Fruit fly (Drosophila melanogaster) whole organism, embryonic: Measurements from ENCODE around the gene orb.
A peak's percentile ranks its signal among the peaks of the same experiment; 100 is the strongest.

Experiments used
- CG10462 ChIP-seq: fragments of 200-800 bp; sonication (Bioruptor generic); optimal IDR thresholded peaks from 2 replicates; lab custom pipeline; 2016; ENCODE audit warnings: missing biosample characterization, missing genetic modification characterization
- CG11398 ChIP-seq: fragments of 200-800 bp; sonication (Bioruptor generic); optimal IDR thresholded peaks from 2 replicates; lab custom pipeline; 2016; ENCODE audit warnings: missing biosample characterization, missing genetic modification characterization
- CG13287 ChIP-seq: fragments of 200-800 bp; sonication (Bioruptor generic); IDR thresholded peaks from 2 replicates; pipeline ENCODE4 v1.3.6; 2022; ENCODE audit warnings: missing biosample characterization, missing genetic modification characterization; ENCODE audit not compliant: partially characterized antibody
- CG15479 ChIP-seq: fragments of 200-800 bp; sonication (Bioruptor generic); optimal IDR thresholded peaks from 3 replicates; lab custom pipeline; 2019; ENCODE audit warnings: missing biosample characterization, mild to moderate bottlenecking, missing genetic modification characterization, moderate library complexity
- CG16813 ChIP-seq: fragments of 200-800 bp; sonication (Bioruptor generic); IDR thresholded peaks from 3 replicates; pipeline ENCODE4 v1.3.6; 2022; ENCODE audit warnings: missing biosample characterization, missing genetic modification characterization; ENCODE audit not compliant: partially characterized antibody
- CG17361 ChIP-seq: fragments of 200-800 bp; sonication (Bioruptor generic); IDR thresholded peaks from 3 replicates; pipeline ENCODE4 v1.3.6; 2022; ENCODE audit warnings: missing biosample characterization, missing genetic modification characterization
- CG30403 ChIP-seq: fragments of 200-800 bp; sonication (Bioruptor generic); optimal IDR thresholded peaks from 3 replicates; lab custom pipeline; 2016; ENCODE audit warnings: missing biosample characterization, missing genetic modification characterization
- CG3281 ChIP-seq: fragments of 200-800 bp; sonication (Bioruptor generic); optimal IDR thresholded peaks from 3 replicates; lab custom pipeline; 2017; ENCODE audit warnings: missing biosample characterization, mild to moderate bottlenecking, missing genetic modification characterization
- CG4360 ChIP-seq: fragments of 200-800 bp; sonication (Bioruptor generic); IDR thresholded peaks from 2 replicates; pipeline ENCODE4 v1.3.6; 2022; ENCODE audit warnings: missing biosample characterization, missing genetic modification characterization
- CG4820 ChIP-seq: fragments of 200-800 bp; sonication (Bioruptor generic); optimal IDR thresholded peaks from 3 replicates; lab custom pipeline; 2016; ENCODE audit warnings: missing biosample characterization, missing genetic modification characterization
- CG7271 ChIP-seq: fragments of 200-800 bp; sonication (Bioruptor generic); optimal IDR thresholded peaks from 2 replicates; lab custom pipeline; 2018; ENCODE audit warnings: missing biosample characterization, mild to moderate bottlenecking, missing genetic modification characterization, moderate library complexity
- CrebB ChIP-seq: fragments of 200-800 bp; sonication (Bioruptor generic); optimal IDR thresholded peaks from 3 replicates; lab custom pipeline; 2018; ENCODE audit warnings: missing biosample characterization, mild to moderate bottlenecking, missing genetic modification characterization
- Dfd ChIP-seq, 2 experiments: fragments of >200 bp; optimal IDR thresholded peaks; 2 replicates each; lab custom pipeline; 2017; ENCODE audit warnings: missing biosample characterization in 2 of 2, missing genetic modification characterization in 2 of 2
- Drgx ChIP-seq: fragments of 200-800 bp; sonication (Bioruptor generic); IDR thresholded peaks from 2 replicates; pipeline ENCODE4 v1.3.6; 2022; ENCODE audit warnings: missing biosample characterization, missing genetic modification characterization
- Fer2 ChIP-seq: fragments of 200-800 bp; sonication (Bioruptor generic); optimal IDR thresholded peaks from 2 replicates; lab custom pipeline; 2018; ENCODE audit warnings: missing biosample characterization, mild to moderate bottlenecking, missing genetic modification characterization, moderate library complexity
- Hr3 ChIP-seq: fragments of 200-800 bp; sonication (Bioruptor generic); optimal IDR thresholded peaks from 3 replicates; lab custom pipeline; 2016; ENCODE audit warnings: missing biosample characterization, missing genetic modification characterization
- Med ChIP-seq: fragments of 200-800 bp; sonication (Bioruptor generic); peaks from one replicate; lab custom pipeline; 2016; ENCODE audit warnings: missing biosample characterization, missing genetic modification characterization, mild to moderate bottlenecking, inconsistent platforms, moderate library complexity
- NK7.1 ChIP-seq: fragments of 200-800 bp; sonication (Bioruptor generic); optimal IDR thresholded peaks from 3 replicates; lab custom pipeline; 2016; ENCODE audit warnings: missing biosample characterization, missing genetic modification characterization
- Nf-YB ChIP-seq: fragments of 200-800 bp; sonication (Bioruptor generic); optimal IDR thresholded peaks from 3 replicates; lab custom pipeline; 2019; ENCODE audit warnings: missing biosample characterization, mild to moderate bottlenecking, missing genetic modification characterization, moderate library complexity
- Nf-YC ChIP-seq: fragments of 200-800 bp; optimal IDR thresholded peaks from 3 replicates; lab custom pipeline; 2019; ENCODE audit warnings: missing biosample characterization, mild to moderate bottlenecking, missing genetic modification characterization, moderate library complexity
- PHDP ChIP-seq: fragments of 200-800 bp; sonication (Bioruptor generic); optimal IDR thresholded peaks from 3 replicates; lab custom pipeline; 2018; ENCODE audit warnings: missing biosample characterization, mild to moderate bottlenecking, missing genetic modification characterization, moderate library complexity
- Pdp1 ChIP-seq, 2 experiments: fragments of 200-800 bp; sonication (Bioruptor generic); optimal IDR thresholded peaks; 3 replicates each; lab custom pipeline; 2016; ENCODE audit warnings: missing biosample characterization in 2 of 2, missing genetic modification characterization in 2 of 2, mild to moderate bottlenecking in 1 of 2, moderate library complexity in 1 of 2
- Sox100B ChIP-seq: fragments of 200-800 bp; sonication (Bioruptor generic); optimal IDR thresholded peaks from 3 replicates; lab custom pipeline; 2018; ENCODE audit warnings: missing biosample characterization, mild to moderate bottlenecking, missing genetic modification characterization
- Ssrp ChIP-seq: fragments of 200-800 bp; sonication (Bioruptor generic); optimal IDR thresholded peaks from 2 replicates; lab custom pipeline; 2018; ENCODE audit warnings: missing biosample characterization, mild to moderate bottlenecking, missing genetic modification characterization, moderate library complexity
- Trl ChIP-seq, 3 experiments: fragments of >200 bp in 2 of 3; fragments of 200-800 bp in 1 of 3; sonication (Bioruptor generic) in 1 of 3; optimal IDR thresholded peaks; 2 replicates in 1 of 3; 3 replicates in 2 of 3; lab custom pipeline; 2016 to 2017; ENCODE audit warnings: missing biosample characterization in 1 of 3, missing genetic modification characterization in 1 of 3
- Xrp1 ChIP-seq: fragments of 200-800 bp; sonication (Bioruptor generic); IDR thresholded peaks from 2 replicates; pipeline ENCODE4 v1.3.6; 2022; ENCODE audit warnings: missing biosample characterization, missing genetic modification characterization
- ase ChIP-seq: fragments of 200-800 bp; sonication (Bioruptor generic); IDR thresholded peaks from 3 replicates; pipeline ENCODE4 v1.3.6; 2022; ENCODE audit warnings: missing biosample characterization, missing genetic modification characterization
- ash1 ChIP-seq: fragments of 200-800 bp; sonication (Bioruptor generic); optimal IDR thresholded peaks from 2 replicates; lab custom pipeline; 2018; ENCODE audit warnings: missing biosample characterization, mild to moderate bottlenecking, missing genetic modification characterization
- bab2 ChIP-seq: fragments of 200-800 bp; sonication (Bioruptor generic); optimal IDR thresholded peaks from 2 replicates; lab custom pipeline; 2016; ENCODE audit warnings: missing biosample characterization, missing genetic modification characterization
- bbx ChIP-seq: fragments of 200-800 bp; sonication (Bioruptor generic); IDR thresholded peaks from 2 replicates; pipeline ENCODE4 v1.3.6; 2022; ENCODE audit warnings: missing biosample characterization, missing genetic modification characterization; ENCODE audit not compliant: partially characterized antibody
- bsh ChIP-seq, 2 experiments: fragments of 200-800 bp; sonication (Bioruptor generic); optimal IDR thresholded peaks; 2 replicates each; lab custom pipeline; 2017 to 2018; ENCODE audit warnings: mild to moderate bottlenecking in 2 of 2, missing biosample characterization in 2 of 2, missing genetic modification characterization in 2 of 2, moderate library complexity in 1 of 2
- btn ChIP-seq: fragments of 200-800 bp; sonication (Bioruptor generic); optimal IDR thresholded peaks from 2 replicates; lab custom pipeline; 2016; ENCODE audit warnings: missing biosample characterization, missing genetic modification characterization
- chinmo ChIP-seq: fragments of 200-800 bp; sonication (Bioruptor generic); IDR thresholded peaks from 4 replicates; pipeline ENCODE4 v1.3.6; 2022; ENCODE audit warnings: missing biosample characterization, missing genetic modification characterization; ENCODE audit not compliant: partially characterized antibody
- corto ChIP-seq: fragments of 200-800 bp; sonication (Bioruptor generic); optimal IDR thresholded peaks from 2 replicates; lab custom pipeline; 2016; ENCODE audit warnings: missing biosample characterization, mild to moderate bottlenecking, missing genetic modification characterization, moderate library complexity
- croc ChIP-seq: fragments of 200-800 bp; sonication (Bioruptor generic); conservative IDR thresholded peaks from 3 replicates; pipeline ENCODE4 v1.3.6; 2022; ENCODE audit warnings: missing biosample characterization, missing genetic modification characterization
- disco-r ChIP-seq: fragments of 200-800 bp; sonication (Bioruptor generic); optimal IDR thresholded peaks from 2 replicates; lab custom pipeline; 2016; ENCODE audit warnings: missing biosample characterization, missing genetic modification characterization
- ham ChIP-seq: fragments of 200-800 bp; sonication (Bioruptor generic); IDR thresholded peaks from 2 replicates; pipeline ENCODE4 v1.3.6; 2022; ENCODE audit warnings: missing biosample characterization, missing genetic modification characterization
- hbn ChIP-seq: fragments of 200-800 bp; sonication (Bioruptor generic); IDR thresholded peaks from 2 replicates; pipeline ENCODE4 v1.3.6; 2022; ENCODE audit warnings: missing biosample characterization, missing genetic modification characterization; ENCODE audit not compliant: partially characterized antibody
- lov ChIP-seq, 2 experiments: fragments of 200-800 bp in 1 of 2; fragments of >200 bp in 1 of 2; sonication (Bioruptor generic) in 1 of 2; IDR thresholded peaks in 1 of 2; optimal IDR thresholded peaks in 1 of 2; 2 replicates in 1 of 2; 3 replicates in 1 of 2; pipeline versions ENCODE4 v1.3.6 to Lab custom; 2017 to 2022; ENCODE audit warnings: missing biosample characterization in 1 of 2, missing genetic modification characterization in 1 of 2
- nmo ChIP-seq: fragments of 200-800 bp; sonication (Bioruptor generic); optimal IDR thresholded peaks from 2 replicates; lab custom pipeline; 2018; ENCODE audit warnings: missing biosample characterization, mild to moderate bottlenecking, missing genetic modification characterization, moderate library complexity
- pfk ChIP-seq: fragments of 200-800 bp; sonication (Bioruptor generic); optimal IDR thresholded peaks from 2 replicates; lab custom pipeline; 2018; ENCODE audit warnings: missing biosample characterization, mild to moderate bottlenecking, missing genetic modification characterization, moderate library complexity
- prd ChIP-seq, 3 experiments: fragments of >200 bp in 2 of 3; fragments of 200-800 bp in 1 of 3; sonication (Bioruptor generic) in 1 of 3; optimal IDR thresholded peaks in 2 of 3; IDR thresholded peaks in 1 of 3; 2 replicates in 2 of 3; 3 replicates in 1 of 3; pipeline versions ENCODE4 v1.3.6 to Lab custom; 2017 to 2022; ENCODE audit warnings: missing biosample characterization in 1 of 3, missing genetic modification characterization in 1 of 3
- pzg ChIP-seq: fragments of 200-800 bp; sonication (Bioruptor generic); optimal IDR thresholded peaks from 3 replicates; lab custom pipeline; 2018; ENCODE audit warnings: missing biosample characterization, mild to moderate bottlenecking, missing genetic modification characterization, moderate library complexity
- schlank ChIP-seq: fragments of 200-800 bp; sonication (Bioruptor generic); optimal IDR thresholded peaks from 2 replicates; lab custom pipeline; 2018; ENCODE audit warnings: missing biosample characterization, mild to moderate bottlenecking, missing genetic modification characterization
- sr ChIP-seq: fragments of 200-800 bp; sonication (Bioruptor generic); IDR thresholded peaks from 3 replicates; pipeline ENCODE4 v1.3.6; 2022; ENCODE audit warnings: missing biosample characterization, missing genetic modification characterization
- z ChIP-seq: fragments of 200-800 bp; sonication (Bioruptor generic); IDR thresholded peaks from 3 replicates; pipeline ENCODE4 v1.3.6; 2022; ENCODE audit warnings: missing biosample characterization, missing genetic modification characterization
- zen ChIP-seq: fragments of 200-800 bp; sonication (Bioruptor generic); optimal IDR thresholded peaks from 3 replicates; lab custom pipeline; 2018; ENCODE audit warnings: missing biosample characterization, mild to moderate bottlenecking, missing genetic modification characterization, moderate library complexity

Gene orb

dm6 chr3R:23297132-23297862 is 16.6 kb upstream of the orb start (continued):
- TF ChIP-seq CG16813 (no peak), bsh (GFP tag; optimal IDR thresholded peaks at IDR 0.05; lab: Kevin White, UChicago) (peak in 1 of 2 experiments; percentile 66), hbn (GFP tag; lab: Robert Waterston, UW) (no peak), chinmo (GFP tag; lab: Robert Waterston, UW) (0 out of 4 replicates have a peak, but pooled peaks have one; percentile 14), CG7271 (no peak), Sox100B (no peak), Fer2 (tag; lab: Kevin White, UChicago) (no peak), bab2 (no peak), Ssrp (tag; lab: Kevin White, UChicago) (peak; percentile 45), btn (GFP tag; lab: Kevin White, UChicago) (no peak), CG3281 (GFP tag; lab: Kevin White, UChicago) (peak; percentile 28), ase (GFP tag; lab: Robert Waterston, UW) (no peak), CG17361 (peak; percentile 66), CG4820 (GFP tag; lab: Kevin White, UChicago) (peak; percentile 13), Hr3 (GFP tag; lab: Kevin White, UChicago) (no peak), zen (peak; percentile 39), CrebB (tag; lab: Kevin White, UChicago) (no peak), prd (optimal IDR thresholded peaks at IDR 0.05; lab: Kevin White, UChicago) (no peak), prd (GFP tag; IDR thresholded peaks at IDR 0.05; lab: Robert Waterston, UW) (peak; percentile 51; the same call in 2 of the 3 replicates), NK7.1 (GFP tag; lab: Kevin White, UChicago) (no peak), pfk (GFP tag; lab: Kevin White, UChicago) (no peak), z (GFP tag; lab: Robert Waterston, UW) (no peak), ash1 (no peak), Dfd (GFP tag; optimal IDR thresholded peaks at IDR 0.05; lab: Kevin White, UChicago) (no peak), CG30403 (GFP tag; lab: Kevin White, UChicago) (peak; percentile 32), bbx (GFP tag; lab: Robert Waterston, UW) (no peak), pzg (GFP tag; lab: Kevin White, UChicago) (no peak), Nf-YB (GFP tag; lab: Kevin White, UChicago) (peak; percentile 82), PHDP (tag; lab: Kevin White, UChicago) (no peak), ham (GFP tag; lab: Robert Waterston, UW) (no peak), schlank (tag; lab: Kevin White, UChicago) (no peak), CG13287 (GFP tag; lab: Robert Waterston, UW) (no peak), Xrp1 (GFP tag; lab: Robert Waterston, UW) (peak; percentile 72), croc (GFP tag; lab: Robert Waterston, UW) (no peak; the same call in 2 of the 3 replicates), CG15479 (GFP tag; lab: Kevin White, UChicago) (no peak), nmo (GFP tag; lab: Kevin White, UChicago) (peak; percentile 50), Trl (optimal IDR thresholded peaks at IDR 0.05; lab: Kevin White, UChicago) (no peak), Trl (GFP tag; optimal IDR thresholded peaks at IDR 0.05; lab: Kevin White, UChicago) (no peak), corto (GFP tag; lab: Kevin White, UChicago) (peak; percentile 9)

DNA sequence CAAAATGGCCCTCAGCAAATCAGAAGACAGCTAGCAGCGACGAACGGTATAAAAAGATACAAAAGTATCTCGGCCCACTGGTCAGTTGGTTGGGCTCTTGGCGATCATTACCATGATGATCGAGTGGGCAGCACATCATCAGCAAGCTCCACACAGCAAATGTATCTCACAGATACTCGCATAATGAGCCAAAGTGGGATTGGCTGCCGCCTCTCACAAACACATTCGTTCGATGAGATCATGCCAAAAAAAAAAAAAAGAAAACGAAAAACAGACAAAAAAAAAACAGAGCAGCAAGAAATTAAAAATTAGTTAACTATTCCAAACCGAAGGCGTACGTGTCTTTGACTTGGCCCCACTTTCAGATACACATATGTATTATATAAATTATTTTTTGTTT is 15.5 kb upstream of the orb start:
- no peak for TF ChIP-seq z (GFP tag; lab: Robert Waterston, UW)
- no peak for TF ChIP-seq CG11398 (GFP tag; lab: Kevin White, UChicago)
- peak; percentile 83 for TF ChIP-seq Nf-YC (tag; lab: Kevin White, UChicago)
- TF ChIP-seq Sox100B: no peak
- TF ChIP-seq CG4360 (GFP tag; lab: Robert Waterston, UW): no peak
- TF ChIP-seq Drgx (GFP tag; lab: Robert Waterston, UW): 0 out of 2 replicates have a peak, but pooled peaks have one; percentile 21
- no peak for TF ChIP-seq disco-r (GFP tag; lab: Kevin White, UChicago)
- no peak for TF ChIP-seq CG10462 (GFP tag; lab: Kevin White, UChicago)
- peak in 1 of 2 experiments; percentile 16 for TF ChIP-seq Pdp1 (GFP tag; optimal IDR thresholded peaks at IDR 0.05; lab: Kevin White, UChicago)
- peak; percentile 67; the same call in 2 of the 3 replicates for TF ChIP-seq sr (GFP tag; lab: Robert Waterston, UW)
- TF ChIP-seq Med (GFP tag; lab: Kevin White, UChicago): no peak
- TF ChIP-seq lov (optimal IDR thresholded peaks at IDR 0.05; lab: Kevin White, UChicago): no peak
- TF ChIP-seq lov (GFP tag; IDR thresholded peaks at IDR 0.05; lab: Robert Waterston, UW): 0 out of 3 replicates have a peak, but pooled peaks have one; percentile 15
